Worm (Caenorhabditis elegans): Measurements from ENCODE around the gene F46H5.2.

ce11 chrX:7232158-7232822 lies 33.2 kb upstream of the F46H5.2 start:
- TF ChIP-seq hmbx-1 (tag; optimal IDR thresholded peaks at IDR 0.05) (no peak), ama-1 (optimal IDR thresholded peaks at IDR 0.05) (no peak), hmg-4 (GFP tag; optimal IDR thresholded peaks at IDR 0.05) (no peak), ceh-36 (tag; optimal IDR thresholded peaks at IDR 0.05) (peak; percentile 20), tbx-11 (GFP tag; IDR thresholded peaks at IDR 0.05) (no peak), pes-1 (GFP tag; IDR thresholded peaks at IDR 0.05) (no peak), ets-7 (tag; optimal IDR thresholded peaks at IDR 0.05) (no peak), flt-1 (GFP tag; IDR thresholded peaks at IDR 0.05) (no peak), tbx-37 (GFP tag; conservative IDR thresholded peaks at IDR 0.05) (no peak)
